Worm (Caenorhabditis elegans): ENCODE results near the gene K06A4.7.

Gene K06A4.7

ce11 chrV:9489411-9489810 is 1.9 kb downstream of the K06A4.7 start, which contains the start of gene K06A4.10:
K06A4.10 (minus strand) TSS chrV:9489800.
- TF ChIP-seq tbx-37 (GFP tag; conservative IDR thresholded peaks at IDR 0.05): no peak
- TF ChIP-seq B0310.2 (tag; optimal IDR thresholded peaks at IDR 0.05): no peak
- no peak for TF ChIP-seq scrt-1 (GFP tag; IDR thresholded peaks at IDR 0.05)
- no peak for TF ChIP-seq ama-1 (optimal IDR thresholded peaks at IDR 0.05)
- no peak for TF ChIP-seq tra-4 (tag; optimal IDR thresholded peaks at IDR 0.05)

ce11 chrV:9485508-9485907 is 5.8 kb downstream of the K06A4.7 start:
- TF ChIP-seq scrt-1 (GFP tag; IDR thresholded peaks at IDR 0.05) (no peak), aly-1 (tag; optimal IDR thresholded peaks at IDR 0.05) (no peak), F13C5.2 (tag; optimal IDR thresholded peaks at IDR 0.05) (no peak)

- TF ChIP-seq B0310.2 (tag; optimal IDR thresholded peaks at IDR 0.05) (no peak), ets-7 (tag; optimal IDR thresholded peaks at IDR 0.05) (no peak), ama-1 (optimal IDR thresholded peaks at IDR 0.05) (no peak), tbx-11 (GFP tag; IDR thresholded peaks at IDR 0.05) (no peak), ceh-13 (GFP tag; optimal IDR thresholded peaks at IDR 0.05) (no peak), hmg-4 (GFP tag; optimal IDR thresholded peaks at IDR 0.05) (no peak)
These were observed 7.5 kb downstream of the K06A4.7 start, which contains the start of gene K06A4.2 for ce11 chrV:9483738-9484256. K06A4.2 (plus strand) TSS chrV:9484206.

ce11 chrV:9480566-9480965 is 10.7 kb downstream of the K06A4.7 start, which contains the start of gene K06A4.6:
K06A4.6 (minus strand) TSS chrV:9480666.
- no peak for TF ChIP-seq ama-1 (optimal IDR thresholded peaks at IDR 0.05)
- TF ChIP-seq aly-1 (tag; optimal IDR thresholded peaks at IDR 0.05): no peak
- TF ChIP-seq tbx-37 (GFP tag; conservative IDR thresholded peaks at IDR 0.05): no peak
- TF ChIP-seq ceh-13 (GFP tag; optimal IDR thresholded peaks at IDR 0.05): no peak
- TF ChIP-seq ets-7 (tag; optimal IDR thresholded peaks at IDR 0.05): no peak
- no peak for TF ChIP-seq F13C5.2 (tag; optimal IDR thresholded peaks at IDR 0.05)
- no peak for TF ChIP-seq ceh-36 (tag; optimal IDR thresholded peaks at IDR 0.05)
- TF ChIP-seq hmg-4 (GFP tag; optimal IDR thresholded peaks at IDR 0.05): no peak
- no peak for TF ChIP-seq scrt-1 (GFP tag; IDR thresholded peaks at IDR 0.05)
- no peak for TF ChIP-seq sea-1 (GFP tag; conservative IDR thresholded peaks at IDR 0.05)
- no peak for TF ChIP-seq flt-1 (GFP tag; IDR thresholded peaks at IDR 0.05)
- no peak for TF ChIP-seq hmbx-1 (tag; optimal IDR thresholded peaks at IDR 0.05)
- TF ChIP-seq tra-4 (tag; optimal IDR thresholded peaks at IDR 0.05): no peak
- no peak for TF ChIP-seq B0310.2 (tag; optimal IDR thresholded peaks at IDR 0.05)
- TF ChIP-seq hnd-1 (tag; optimal IDR thresholded peaks at IDR 0.05): no peak
- no peak for TF ChIP-seq tbx-11 (GFP tag; IDR thresholded peaks at IDR 0.05)
- TF ChIP-seq pes-1 (GFP tag; IDR thresholded peaks at IDR 0.05): no peak

ce11 chrV:9477863-9478262 is 13.4 kb downstream of the K06A4.7 start, which contains the start of gene nas-3:
nas-3 (plus strand) TSS chrV:9478163.
- TF ChIP-seq ceh-13 (GFP tag; optimal IDR thresholded peaks at IDR 0.05) (no peak), sea-1 (GFP tag; conservative IDR thresholded peaks at IDR 0.05) (no peak), tra-4 (tag; optimal IDR thresholded peaks at IDR 0.05) (no peak), flt-1 (GFP tag; IDR thresholded peaks at IDR 0.05) (no peak), tbx-11 (GFP tag; IDR thresholded peaks at IDR 0.05) (no peak), ets-7 (tag; optimal IDR thresholded peaks at IDR 0.05) (no peak), F13C5.2 (tag; optimal IDR thresholded peaks at IDR 0.05) (no peak), scrt-1 (GFP tag; IDR thresholded peaks at IDR 0.05) (no peak), aly-1 (tag; optimal IDR thresholded peaks at IDR 0.05) (no peak), hmbx-1 (tag; optimal IDR thresholded peaks at IDR 0.05) (no peak), hmg-4 (GFP tag; optimal IDR thresholded peaks at IDR 0.05) (no peak), pes-1 (GFP tag; IDR thresholded peaks at IDR 0.05) (no peak), ama-1 (optimal IDR thresholded peaks at IDR 0.05) (no peak), tbx-37 (GFP tag; conservative IDR thresholded peaks at IDR 0.05) (no peak), B0310.2 (tag; optimal IDR thresholded peaks at IDR 0.05) (no peak), ceh-36 (tag; optimal IDR thresholded peaks at IDR 0.05) (no peak), hnd-1 (tag; optimal IDR thresholded peaks at IDR 0.05) (no peak)

- TF ChIP-seq scrt-1 (GFP tag; IDR thresholded peaks at IDR 0.05): no peak
These were observed 17.4 kb downstream of the K06A4.7 start for ce11 chrV:9473924-9474323.

ce11 chrV:9471675-9472074 is 19.6 kb downstream of the K06A4.7 start, which contains the start of gene flp-6:
flp-6 (plus strand) TSS chrV:9471975.
- TF ChIP-seq ets-7 (tag; optimal IDR thresholded peaks at IDR 0.05): no peak
- no peak for TF ChIP-seq scrt-1 (GFP tag; IDR thresholded peaks at IDR 0.05)
- TF ChIP-seq hnd-1 (tag; optimal IDR thresholded peaks at IDR 0.05): no peak
- no peak for TF ChIP-seq hmg-4 (GFP tag; optimal IDR thresholded peaks at IDR 0.05)
- TF ChIP-seq sea-1 (GFP tag; conservative IDR thresholded peaks at IDR 0.05): no peak
- no peak for TF ChIP-seq hmbx-1 (tag; optimal IDR thresholded peaks at IDR 0.05)
- TF ChIP-seq flt-1 (GFP tag; IDR thresholded peaks at IDR 0.05): no peak
- TF ChIP-seq ceh-36 (tag; optimal IDR thresholded peaks at IDR 0.05): no peak

- no peak for TF ChIP-seq hnd-1 (tag; optimal IDR thresholded peaks at IDR 0.05)
- TF ChIP-seq ceh-13 (GFP tag; optimal IDR thresholded peaks at IDR 0.05): no peak
- TF ChIP-seq aly-1 (tag; optimal IDR thresholded peaks at IDR 0.05): no peak
- no peak for TF ChIP-seq tra-4 (tag; optimal IDR thresholded peaks at IDR 0.05)
- no peak for TF ChIP-seq ceh-36 (tag; optimal IDR thresholded peaks at IDR 0.05)
- TF ChIP-seq flt-1 (GFP tag; IDR thresholded peaks at IDR 0.05): no peak
- no peak for TF ChIP-seq B0310.2 (tag; optimal IDR thresholded peaks at IDR 0.05)
- TF ChIP-seq ets-7 (tag; optimal IDR thresholded peaks at IDR 0.05): no peak
- no peak for TF ChIP-seq F13C5.2 (tag; optimal IDR thresholded peaks at IDR 0.05)
- no peak for TF ChIP-seq pes-1 (GFP tag; IDR thresholded peaks at IDR 0.05)
- no peak for TF ChIP-seq scrt-1 (GFP tag; IDR thresholded peaks at IDR 0.05)
- TF ChIP-seq tbx-37 (GFP tag; conservative IDR thresholded peaks at IDR 0.05): no peak
- TF ChIP-seq hmbx-1 (tag; optimal IDR thresholded peaks at IDR 0.05): no peak
- TF ChIP-seq tbx-11 (GFP tag; IDR thresholded peaks at IDR 0.05): no peak
- no peak for TF ChIP-seq hmg-4 (GFP tag; optimal IDR thresholded peaks at IDR 0.05)
- TF ChIP-seq ama-1 (optimal IDR thresholded peaks at IDR 0.05): no peak
- TF ChIP-seq sea-1 (GFP tag; conservative IDR thresholded peaks at IDR 0.05): no peak
These were observed 25.8 kb downstream of the K06A4.7 start for ce11 chrV:9465529-9465928.

All from whole organism, early embryonic.